Worm (Caenorhabditis elegans) whole organism, early embryonic: ENCODE data around the gene F23D12.4.

Source experiments
- aly-1 ChIP-seq: sonication (generic microtip); optimal IDR thresholded peaks from 2 replicates; lab custom pipeline; 2016; ENCODE audit warnings: missing genetic modification characterization, missing compliant biosample characterization
- ama-1 ChIP-seq: fragments of 150-350 bp; optimal IDR thresholded peaks from 2 replicates; lab custom pipeline; 2014
- ceh-36 ChIP-seq: sonication (generic microtip); optimal IDR thresholded peaks from 2 replicates; lab custom pipeline; 2016; ENCODE audit warnings: missing genetic modification characterization, inconsistent platforms, missing compliant biosample characterization
- sea-1 ChIP-seq: fragments of 200-800 bp; sonication (Bioruptor generic); conservative IDR thresholded peaks from 2 replicates; pipeline ENCODE4 v1.3.6; 2022; ENCODE audit warnings: missing genetic modification characterization, missing compliant biosample characterization

ce11 chrX:14415641-14416040 is 29.2 kb upstream of the F23D12.4 start, which contains the start of gene F23D12.10:
- TF ChIP-seq ama-1 (lab: Kevin White, UChicago) (no peak), sea-1 (GFP tag; lab: Robert Waterston, UW) (no peak), ceh-36 (tag; lab: Kevin White, UChicago) (no peak), aly-1 (no peak)
